Worm (Caenorhabditis elegans) whole organism, mixed stage, embryonic: Measurements from ENCODE around the gene glc-3.

Experiments
- ceh-39 ChIP-seq: fragments of 150-350 bp; optimal IDR thresholded peaks from 2 replicates; lab custom pipeline; 2014; ENCODE audit warnings: missing biosample characterization, missing genetic modification characterization
- elt-1 ChIP-seq: sonication (generic microtip); optimal IDR thresholded peaks from 2 replicates; lab custom pipeline; 2017; ENCODE audit warnings: missing genetic modification characterization, mild to moderate bottlenecking, missing compliant biosample characterization, antibody characterized with exemption, moderate library complexity, borderline replicate concordance; ENCODE audit not compliant: insufficient read depth
- lsy-2 ChIP-seq: fragments of 150-350 bp; optimal IDR thresholded peaks from 2 replicates; lab custom pipeline; 2014; ENCODE audit warnings: missing biosample characterization, missing genetic modification characterization
- nhr-237 ChIP-seq: fragments of 150-350 bp; optimal IDR thresholded peaks from 2 replicates; lab custom pipeline; 2014; ENCODE audit warnings: missing biosample characterization, missing genetic modification characterization
- snpc-4 ChIP-seq: fragments of 150-350 bp; optimal IDR thresholded peaks from 2 replicates; lab custom pipeline; 2014; ENCODE audit warnings: missing biosample characterization, missing genetic modification characterization

The glc-3 gene

ce11 chrV:5403938-5404337 lies 49.6 kb downstream of the glc-3 start:
- TF ChIP-seq elt-1 (tag; lab: Kevin White, UChicago) (no peak), lsy-2 (tag; lab: Kevin White, UChicago) (no peak), ceh-39 (no peak), snpc-4 (tag; lab: Kevin White, UChicago) (no peak), nhr-237 (tag; lab: Kevin White, UChicago) (no peak)
